Fruit fly (Drosophila melanogaster): ENCODE data around the gene Cpr35B.

Cpr35B gene

DNA sequence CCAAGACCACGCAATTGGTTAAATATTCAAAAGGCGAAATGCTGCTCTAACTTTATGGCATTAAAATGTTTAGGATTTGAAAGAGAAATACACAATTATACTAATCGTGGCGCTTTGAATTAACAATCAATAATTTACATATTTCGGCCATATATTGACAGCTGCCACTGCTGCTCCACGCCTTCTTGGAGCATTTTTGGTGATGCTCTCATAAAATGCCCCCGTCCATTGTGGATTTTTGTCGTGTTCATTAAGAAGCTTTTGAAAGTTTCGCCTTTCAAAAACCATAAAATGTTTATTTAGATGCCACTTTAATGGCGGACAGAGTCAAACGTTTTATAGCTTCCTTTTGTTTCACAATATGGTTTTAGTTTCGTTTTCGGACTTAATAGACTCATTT is 13.9 kb downstream of the Cpr35B start:
- TF ChIP-seq CG17385 (GFP tag; optimal IDR thresholded peaks at IDR 0.05), result no peak
- TF ChIP-seq eve (GFP tag; optimal IDR thresholded peaks at IDR 0.05), result peak in 1 of 2 experiments; percentile 21
- peak; percentile 62 for TF ChIP-seq sd (tag; optimal IDR thresholded peaks at IDR 0.05)
- TF ChIP-seq sr (GFP tag; IDR thresholded peaks at IDR 0.05), result peak; percentile 37; the same call in 1 of the 3 replicates
- TF ChIP-seq ac (GFP tag; optimal IDR thresholded peaks at IDR 0.05), result no peak
- TF ChIP-seq vvl (GFP tag; IDR thresholded peaks at IDR 0.05), result peak; percentile 54; the same call in 1 of the 2 replicates
- TF ChIP-seq abd-A (tag; optimal IDR thresholded peaks at IDR 0.05), result peak; percentile 97
- TF ChIP-seq oc (tag; optimal IDR thresholded peaks at IDR 0.05), result peak; percentile 11
- TF ChIP-seq cas (GFP tag; IDR thresholded peaks at IDR 0.05), result no peak
- no peak for TF ChIP-seq caup (GFP tag; optimal IDR thresholded peaks at IDR 0.05; ENCODE audit: severe bottlenecking)
- no peak for TF ChIP-seq Drgx (GFP tag; IDR thresholded peaks at IDR 0.05)
- peak; percentile 74; the same call in 1 of the 2 replicates for TF ChIP-seq Awh (GFP tag; IDR thresholded peaks at IDR 0.05)
- no peak for TF ChIP-seq pan (optimal IDR thresholded peaks at IDR 0.05)
- no peak for TF ChIP-seq pan (GFP tag; optimal IDR thresholded peaks at IDR 0.05 in 1 of 2, IDR thresholded peaks at IDR 0.05 in 1 of 2)

DNA sequence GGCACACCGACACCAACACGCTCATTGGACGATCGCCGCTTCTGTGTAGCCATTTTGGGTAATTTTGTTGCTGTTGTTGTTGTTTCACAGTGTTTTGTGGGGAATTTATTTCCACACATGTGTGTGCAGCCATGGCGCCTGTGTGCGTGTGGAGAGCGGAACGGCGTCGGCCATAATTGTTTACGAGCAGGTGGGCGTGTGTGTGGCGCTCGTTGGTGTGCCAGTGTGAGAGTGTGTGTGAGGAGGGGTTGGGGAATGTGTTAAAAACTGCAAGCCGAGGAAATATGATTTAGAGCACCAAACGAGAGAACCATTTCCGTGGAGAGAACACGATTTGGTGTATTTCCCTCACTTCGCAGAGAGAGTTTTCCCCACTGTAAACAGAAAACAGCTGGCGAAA is 14.7 kb downstream of the Cpr35B start:
- no peak for TF ChIP-seq CG34224 (GFP tag; IDR thresholded peaks at IDR 0.05; ENCODE audit: partially characterized antibody)
- no peak for TF ChIP-seq CG14441 (GFP tag; IDR thresholded peaks at IDR 0.05)
- peak; percentile 97 for TF ChIP-seq abd-A (tag; optimal IDR thresholded peaks at IDR 0.05)
- TF ChIP-seq CTCF (GFP tag; optimal IDR thresholded peaks at IDR 0.05), result peak; percentile 5
- no peak for TF ChIP-seq CG12155 (GFP tag; optimal IDR thresholded peaks at IDR 0.05)
- TF ChIP-seq CG4360 (GFP tag; IDR thresholded peaks at IDR 0.05), result peak; percentile 92
- TF ChIP-seq CG11696 (GFP tag; IDR thresholded peaks at IDR 0.05), result no peak
- TF ChIP-seq B-H2 (GFP tag; optimal IDR thresholded peaks at IDR 0.05), result peak; percentile 73
- no peak for TF ChIP-seq fd96Cb (tag; optimal IDR thresholded peaks at IDR 0.05)
- no peak for TF ChIP-seq gce (GFP tag; IDR thresholded peaks at IDR 0.05)
- peak; percentile 31 for TF ChIP-seq Abd-B (GFP tag; optimal IDR thresholded peaks at IDR 0.05)
- peak; percentile 98 for TF ChIP-seq Nf-YB (GFP tag; optimal IDR thresholded peaks at IDR 0.05)
- peak; percentile 15; the same call in 1 of the 2 replicates for TF ChIP-seq tna (GFP tag; IDR thresholded peaks at IDR 0.05; ENCODE audit: partially characterized antibody)
- TF ChIP-seq mirr (GFP tag; optimal IDR thresholded peaks at IDR 0.05), result peak; percentile 74
- TF ChIP-seq zen2 (GFP tag; IDR thresholded peaks at IDR 0.05; ENCODE audit: partially characterized antibody), result no peak
- 0 out of 2 replicates have a peak, but pooled peaks have one; percentile 24 for TF ChIP-seq ato (GFP tag; IDR thresholded peaks at IDR 0.05; ENCODE audit: partially characterized antibody)
- peak; percentile 55 for TF ChIP-seq CG10543 (GFP tag; optimal IDR thresholded peaks at IDR 0.05)
- TF ChIP-seq Scr (GFP tag; IDR thresholded peaks at IDR 0.05; ENCODE audit: partially characterized antibody), result 0 out of 2 replicates have a peak, but pooled peaks have one; percentile 9
- TF ChIP-seq sob (GFP tag; IDR thresholded peaks at IDR 0.05), result peak; percentile 40; the same call in 1 of the 2 replicates
- TF ChIP-seq Dbx (GFP tag; IDR thresholded peaks at IDR 0.05), result 0 out of 3 replicates have a peak, but pooled peaks have one; percentile 28
- TF ChIP-seq Trl (optimal IDR thresholded peaks at IDR 0.05), result peak; percentile 49 to 52
- no peak for TF ChIP-seq Trl (GFP tag; optimal IDR thresholded peaks at IDR 0.05)
- TF ChIP-seq CG17359 (tag; optimal IDR thresholded peaks at IDR 0.05), result no peak
- peak; percentile 88 for TF ChIP-seq twi (tag; optimal IDR thresholded peaks at IDR 0.05)
- peak; percentile 99 for TF ChIP-seq Nf-YC (tag; optimal IDR thresholded peaks at IDR 0.05)
- TF ChIP-seq BEAF-32 (GFP tag; optimal IDR thresholded peaks at IDR 0.05), result no peak
- peak; percentile 4 for TF ChIP-seq ash1 (GFP tag; optimal IDR thresholded peaks at IDR 0.05)
- peak; percentile 11 for TF ChIP-seq gsb-n (tag; optimal IDR thresholded peaks at IDR 0.05)
- TF ChIP-seq CG7556 (GFP tag; optimal IDR thresholded peaks at IDR 0.05), result no peak
- TF ChIP-seq CG7745 (tag; optimal IDR thresholded peaks at IDR 0.05), result no peak
- TF ChIP-seq Rfx (GFP tag; IDR thresholded peaks at IDR 0.05), result peak; percentile 46
- peak; percentile 72 for TF ChIP-seq kni (GFP tag; optimal IDR thresholded peaks at IDR 0.05)
- no peak for TF ChIP-seq Hr39 (optimal IDR thresholded peaks at IDR 0.05)
- TF ChIP-seq pfk (GFP tag; optimal IDR thresholded peaks at IDR 0.05), result no peak
- TF ChIP-seq CG11093 (GFP tag; IDR thresholded peaks at IDR 0.05), result no peak
- TF ChIP-seq slou (GFP tag; optimal IDR thresholded peaks at IDR 0.05), result no peak
- TF ChIP-seq nom (GFP tag; optimal IDR thresholded peaks at IDR 0.05), result peak; percentile 11
- no peak for TF ChIP-seq ac (GFP tag; optimal IDR thresholded peaks at IDR 0.05)

Data from whole organism, embryonic.